Fruit fly (Drosophila melanogaster): Measurements from ENCODE around the gene tll.

Gene tll

dm6 chr3R:30814597-30815252 is 37.4 kb upstream of the tll start (continued):
- peak; percentile 54 for TF ChIP-seq CG2120 (GFP tag; optimal IDR thresholded peaks at IDR 0.05)
- peak; percentile 36; the same call in 1 of the 2 replicates for TF ChIP-seq wor (GFP tag; IDR thresholded peaks at IDR 0.05)
- TF ChIP-seq tx (GFP tag; optimal IDR thresholded peaks at IDR 0.05), result peak; percentile 23
- TF ChIP-seq da (GFP tag; optimal IDR thresholded peaks at IDR 0.05), result no peak
- TF ChIP-seq CG3726 (GFP tag; IDR thresholded peaks at IDR 0.05), result 0 out of 3 replicates have a peak, but pooled peaks have one; percentile 34
- no peak for TF ChIP-seq CG7271 (tag; optimal IDR thresholded peaks at IDR 0.05)
- no peak for TF ChIP-seq pan (optimal IDR thresholded peaks at IDR 0.05)
- TF ChIP-seq pan (GFP tag; optimal IDR thresholded peaks at IDR 0.05 in 1 of 2, IDR thresholded peaks at IDR 0.05 in 1 of 2), result peak in 1 of 2 experiments; percentile 45
- no peak for TF ChIP-seq trem (tag; optimal IDR thresholded peaks at IDR 0.05)
- TF ChIP-seq CG14014 (GFP tag; IDR thresholded peaks at IDR 0.05), result 0 out of 2 replicates have a peak, but pooled peaks have one; percentile 36
- TF ChIP-seq grau (tag; optimal IDR thresholded peaks at IDR 0.05), result peak; percentile 19
- no peak for TF ChIP-seq luna (GFP tag; optimal IDR thresholded peaks at IDR 0.05)
- no peak for TF ChIP-seq zen2 (GFP tag; IDR thresholded peaks at IDR 0.05; ENCODE audit: partially characterized antibody)
- TF ChIP-seq Bteb2 (GFP tag; optimal IDR thresholded peaks at IDR 0.05), result peak; percentile 11
- 0 out of 2 replicates have a peak, but pooled peaks have one; percentile 15 for TF ChIP-seq CG11696 (GFP tag; IDR thresholded peaks at IDR 0.05)
- 0 out of 3 replicates have a peak, but pooled peaks have one; percentile 34 for TF ChIP-seq so (GFP tag; IDR thresholded peaks at IDR 0.05)
- peak; percentile 24 for TF ChIP-seq phol (tag; optimal IDR thresholded peaks at IDR 0.05)
- peak; percentile 85 for TF ChIP-seq Med (GFP tag)
- TF ChIP-seq CG8388 (GFP tag; optimal IDR thresholded peaks at IDR 0.05), result peak; percentile 4
- peak; percentile 21 for TF ChIP-seq HHEX (GFP tag; optimal IDR thresholded peaks at IDR 0.05)
- TF ChIP-seq insv (GFP tag; optimal IDR thresholded peaks at IDR 0.05), result no peak
- TF ChIP-seq Dp (GFP tag; optimal IDR thresholded peaks at IDR 0.05), result no peak
- peak; percentile 28 for TF ChIP-seq az2 (GFP tag; optimal IDR thresholded peaks at IDR 0.05)
- peak; percentile 22 for TF ChIP-seq CG18262 (tag; optimal IDR thresholded peaks at IDR 0.05)
- TF ChIP-seq CG10979 (tag; optimal IDR thresholded peaks at IDR 0.05), result peak; percentile 66
- no peak for TF ChIP-seq CG9215 (GFP tag; IDR thresholded peaks at IDR 0.05)
- peak; percentile 7 for TF ChIP-seq zf30C (GFP tag; optimal IDR thresholded peaks at IDR 0.05)
- no peak for TF ChIP-seq Asciz (GFP tag; optimal IDR thresholded peaks at IDR 0.05)
- no peak for TF ChIP-seq CG6854 (GFP tag; optimal IDR thresholded peaks at IDR 0.05)
- TF ChIP-seq CG8924 (tag; optimal IDR thresholded peaks at IDR 0.05), result no peak
- TF ChIP-seq Trl (optimal IDR thresholded peaks at IDR 0.05), result no peak
- no peak for TF ChIP-seq Trl (GFP tag; optimal IDR thresholded peaks at IDR 0.05)
- TF ChIP-seq bab2 (GFP tag; optimal IDR thresholded peaks at IDR 0.05), result peak; percentile 9
- no peak for TF ChIP-seq dmrt11E (tag; optimal IDR thresholded peaks at IDR 0.05)
- no peak for TF ChIP-seq CG13894 (tag; optimal IDR thresholded peaks at IDR 0.05)
- no peak for TF ChIP-seq z (GFP tag; IDR thresholded peaks at IDR 0.05)
- TF ChIP-seq CG17361 (GFP tag; IDR thresholded peaks at IDR 0.05), result no peak
- no peak for TF ChIP-seq CG10462 (GFP tag; optimal IDR thresholded peaks at IDR 0.05)
- peak; percentile 64 for TF ChIP-seq Sox102F (GFP tag; optimal IDR thresholded peaks at IDR 0.05)
- TF ChIP-seq esg (GFP tag; conservative IDR thresholded peaks at IDR 0.05), result 0 out of 2 replicates have a peak, but pooled peaks have one; percentile 22
- TF ChIP-seq CG30403 (GFP tag; optimal IDR thresholded peaks at IDR 0.05), result peak; percentile 29
- no peak for TF ChIP-seq CG2889 (GFP tag; IDR thresholded peaks at IDR 0.05)
- no peak for TF ChIP-seq Aef1 (GFP tag; IDR thresholded peaks at IDR 0.05)
- TF ChIP-seq NC2α (GFP tag; optimal IDR thresholded peaks at IDR 0.05), result no peak
- TF ChIP-seq CG18599 (GFP tag; optimal IDR thresholded peaks at IDR 0.05), result peak; percentile 17
- TF ChIP-seq CG8944 (GFP tag; optimal IDR thresholded peaks at IDR 0.05), result peak; percentile 3
- no peak for TF ChIP-seq H2.0 (GFP tag; IDR thresholded peaks at IDR 0.05)
- TF ChIP-seq Ptx1 (GFP tag; IDR thresholded peaks at IDR 0.05), result peak; percentile 49
- no peak for TF ChIP-seq CG12299 (tag; optimal IDR thresholded peaks at IDR 0.05)
- no peak for TF ChIP-seq ftz-f1 (GFP tag; optimal IDR thresholded peaks at IDR 0.05)
- TF ChIP-seq CTCF (GFP tag; optimal IDR thresholded peaks at IDR 0.05), result peak; percentile 89
